Worm (Caenorhabditis elegans) whole organism, midembryonic: Measurements from ENCODE around the gene srz-6.

ENCODE experiments used
- T22C8.4 ChIP-seq: fragments of 200-800 bp; sonication (Bioruptor generic); IDR thresholded peaks from 2 replicates; pipeline ENCODE4 v1.3.6; 2022; ENCODE audit warnings: missing genetic modification characterization, missing compliant biosample characterization
- cog-1 ChIP-seq: sonication (generic microtip); optimal IDR thresholded peaks from 2 replicates; lab custom pipeline; 2016; ENCODE audit warnings: missing genetic modification characterization, missing compliant biosample characterization
- flt-1 ChIP-seq: fragments of 200-800 bp; sonication (Bioruptor generic); IDR thresholded peaks from 2 replicates; pipeline ENCODE4 v1.3.6; 2022; ENCODE audit warnings: missing genetic modification characterization, missing compliant biosample characterization
- klf-2 ChIP-seq: fragments of 200-800 bp; sonication (Bioruptor generic); conservative IDR thresholded peaks from 2 replicates; pipeline ENCODE4 v1.3.6; 2022; ENCODE audit warnings: missing genetic modification reagents, missing genetic modification characterization, missing compliant biosample characterization

ce11 chrII:12530958-12531357, 38.9 kb downstream of the srz-6 start, which contains the start of gene srx-120:
- no peak for TF ChIP-seq T22C8.4 (GFP tag; lab: Robert Waterston, UW)
- TF ChIP-seq klf-2: no peak
- no peak for TF ChIP-seq cog-1
- TF ChIP-seq flt-1: no peak
